Worm (Caenorhabditis elegans) whole organism, L4/young adult: ENCODE data around the gene F33C8.2.

Experiments
- W03F9.2 ChIP-seq: fragments of 150-350 bp; optimal IDR thresholded peaks from 2 replicates; lab custom pipeline; 2014; ENCODE audit warnings: missing biosample characterization, missing genetic modification characterization
- dao-5 ChIP-seq: sonication (generic microtip); optimal IDR thresholded peaks from 2 replicates; lab custom pipeline; 2016; ENCODE audit warnings: missing genotype, missing genetic modification characterization, moderate library complexity, missing compliant biosample characterization
- him-1 ChIP-seq: sonication (generic microtip); optimal IDR thresholded peaks from 2 replicates; lab custom pipeline; 2016; ENCODE audit warnings: missing genotype, missing genetic modification reagents, missing genetic modification characterization, missing compliant biosample characterization

- TF ChIP-seq W03F9.2 = no peak
- no peak for TF ChIP-seq him-1 (tag; lab: Kevin White, UChicago)
- no peak for TF ChIP-seq dao-5 (tag; lab: Kevin White, UChicago)
Observed at ce11 chrX:14775222-14775621, 54.0 kb downstream of the F33C8.2 start.
